Worm (Caenorhabditis elegans): Measurements from ENCODE around the gene C29E4.15.

ce11 chrIII:7917667-7918066 lies 34.8 kb upstream of the C29E4.15 start, which contains the start of gene gly-3:
- TF ChIP-seq him-1 (tag; optimal IDR thresholded peaks at IDR 0.05) (no peak), W03F9.2 (tag; optimal IDR thresholded peaks at IDR 0.05) (no peak), dao-5 (tag; optimal IDR thresholded peaks at IDR 0.05) (no peak)
